Fruit fly (Drosophila melanogaster) whole organism: ENCODE data around the gene CG2931.

ENCODE experiments used
- CG8478 ChIP-seq: fragments of >200 bp; optimal IDR thresholded peaks from 2 replicates; lab custom pipeline; 2018; ENCODE audit warnings: inconsistent platforms
- Dll ChIP-seq: fragments of >200 bp; optimal IDR thresholded peaks from 2 replicates; lab custom pipeline; 2017

DNA sequence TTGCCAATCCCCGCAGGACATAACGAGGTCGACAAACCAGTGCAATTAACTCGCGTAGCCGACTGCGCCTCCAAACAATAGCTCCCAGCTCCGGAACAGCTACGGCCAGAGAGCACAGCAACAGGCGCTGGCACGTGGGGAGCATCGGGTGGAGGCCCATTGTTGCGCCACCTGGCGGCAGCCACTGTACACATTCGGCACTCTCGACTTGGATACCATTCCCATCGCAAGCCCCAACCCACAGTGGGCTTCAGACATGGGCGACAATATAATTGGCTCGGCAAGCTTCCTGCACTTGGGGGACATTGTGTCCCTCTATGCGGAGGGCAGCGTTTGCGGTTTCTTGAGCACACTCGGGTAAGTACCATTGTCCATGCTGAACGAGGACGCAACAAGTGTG, 40.9 kb downstream of the CG2931 start:
- TF ChIP-seq Dll (lab: Kevin White, UChicago) (no peak), CG8478 (lab: Kevin White, UChicago) (no peak)
